Comparison of ENCODE assay signal across 1 fruit fly cellular context in genomic region chrX:13094085-13094764, dm6.
TF ChIP-seq lines count a peak whose summit lies in the region.

TSS of gene CG2200 (plus strand) at chrX:13094299.

TF ChIP-seq in whole organism, embryonic, 481 proteins besides CTCF, POLR2A, EP300 and RAD21 (continued from another document and continues in another):
- TF ChIP-seq CG7745 (tag; optimal IDR thresholded peaks at IDR 0.05; lab: Kevin White, UChicago) (no peak), Lpt (GFP tag; optimal IDR thresholded peaks at IDR 0.05; lab: Kevin White, UChicago) (no peak), gt (GFP tag; IDR thresholded peaks at IDR 0.05; lab: Robert Waterston, UW) (no peak), CG17186 (GFP tag; optimal IDR thresholded peaks at IDR 0.05; lab: Kevin White, UChicago) (no peak), CG18619 (GFP tag; optimal IDR thresholded peaks at IDR 0.05; lab: Kevin White, UChicago) (peak; percentile 3), Doc3 (GFP tag; IDR thresholded peaks at IDR 0.05; lab: Robert Waterston, UW; ENCODE audit: partially characterized antibody) (peak; percentile 76), bab2 (GFP tag; optimal IDR thresholded peaks at IDR 0.05; lab: Kevin White, UChicago) (peak; percentile 29), Optix (GFP tag; IDR thresholded peaks at IDR 0.05; lab: Robert Waterston, UW) (no peak), CG31365 (tag; optimal IDR thresholded peaks at IDR 0.05; lab: Kevin White, UChicago) (no peak), nom (GFP tag; optimal IDR thresholded peaks at IDR 0.05; lab: Kevin White, UChicago) (peak; percentile 27), HHEX (GFP tag; optimal IDR thresholded peaks at IDR 0.05; lab: Kevin White, UChicago) (no peak), CG12104 (GFP tag; optimal IDR thresholded peaks at IDR 0.05; lab: Kevin White, UChicago) (no peak), CHES-1-like (GFP tag; optimal IDR thresholded peaks at IDR 0.05; lab: Kevin White, UChicago) (peak; percentile 35), Max (GFP tag; optimal IDR thresholded peaks at IDR 0.05; lab: Kevin White, UChicago) (peak; percentile 2), chinmo (GFP tag; IDR thresholded peaks at IDR 0.05; lab: Robert Waterston, UW; ENCODE audit: partially characterized antibody) (peak; percentile 54; the same call in 2 of the 4 replicates), ara (GFP tag; IDR thresholded peaks at IDR 0.05; lab: Robert Waterston, UW) (0 out of 2 replicates have a peak, but pooled peaks have one; percentile 44), grau (tag; optimal IDR thresholded peaks at IDR 0.05; lab: Kevin White, UChicago) (peak; percentile 44), CG3407 (GFP tag; optimal IDR thresholded peaks at IDR 0.05; lab: Kevin White, UChicago) (no peak), lab (GFP tag; optimal IDR thresholded peaks at IDR 0.05; lab: Kevin White, UChicago) (peak; percentile 68), Meics (GFP tag; optimal IDR thresholded peaks at IDR 0.05; lab: Kevin White, UChicago) (peak; percentile 31), CG6813 (GFP tag; optimal IDR thresholded peaks at IDR 0.05; lab: Kevin White, UChicago) (no peak), CG1792 (GFP tag; optimal IDR thresholded peaks at IDR 0.05; lab: Kevin White, UChicago) (no peak), Xbp1 (GFP tag; optimal IDR thresholded peaks at IDR 0.05; lab: Kevin White, UChicago) (peak; percentile 52), NfI (GFP tag; optimal IDR thresholded peaks at IDR 0.05; lab: Kevin White, UChicago) (peak; percentile 12), lov (optimal IDR thresholded peaks at IDR 0.05; lab: Kevin White, UChicago) (no peak), lov (GFP tag; IDR thresholded peaks at IDR 0.05; lab: Robert Waterston, UW) (no peak), scrt (GFP tag; optimal IDR thresholded peaks at IDR 0.05; lab: Kevin White, UChicago) (no peak), stc (GFP tag; IDR thresholded peaks at IDR 0.05; lab: Robert Waterston, UW) (no peak), E2f2 (GFP tag; IDR thresholded peaks at IDR 0.05; lab: Robert Waterston, UW) (peak; percentile 73), Kr (GFP tag; optimal IDR thresholded peaks at IDR 0.05; lab: Kevin White, UChicago) (no peak), gfzf (GFP tag; optimal IDR thresholded peaks at IDR 0.05; lab: Kevin White, UChicago) (peak; percentile 12), B-H1 (GFP tag; IDR thresholded peaks at IDR 0.05; lab: Robert Waterston, UW) (peak; percentile 24; the same call in 1 of the 3 replicates), Dref (GFP tag; IDR thresholded peaks at IDR 0.05; lab: Robert Waterston, UW) (peak; percentile 68), CG7786 (GFP tag; optimal IDR thresholded peaks at IDR 0.05; lab: Kevin White, UChicago) (peak; percentile 19), Myb (GFP tag; optimal IDR thresholded peaks at IDR 0.05; lab: Kevin White, UChicago) (peak; percentile 16), zfh1 (GFP tag; IDR thresholded peaks at IDR 0.05; lab: Robert Waterston, UW) (peak; percentile 52; the same call in 2 of the 3 replicates), klu (GFP tag; IDR thresholded peaks at IDR 0.05; lab: Robert Waterston, UW) (no peak), CG15514 (GFP tag; optimal IDR thresholded peaks at IDR 0.05; lab: Kevin White, UChicago) (peak; percentile 82), CG15073 (GFP tag; optimal IDR thresholded peaks at IDR 0.05; lab: Kevin White, UChicago) (no peak), Xrp1 (GFP tag; IDR thresholded peaks at IDR 0.05; lab: Robert Waterston, UW) (peak; percentile 37; the same call in 1 of the 2 replicates), Hmx (GFP tag; optimal IDR thresholded peaks at IDR 0.05; lab: Kevin White, UChicago) (no peak), Atf3 (GFP tag; optimal IDR thresholded peaks at IDR 0.05; lab: Kevin White, UChicago) (no peak), grn (GFP tag; optimal IDR thresholded peaks at IDR 0.05; lab: Kevin White, UChicago) (peak; percentile 16), Dbx (GFP tag; IDR thresholded peaks at IDR 0.05; lab: Robert Waterston, UW) (peak; percentile 54; the same call in 1 of the 3 replicates), CG2129 (GFP tag; IDR thresholded peaks at IDR 0.05; lab: Robert Waterston, UW; ENCODE audit: partially characterized antibody) (peak; percentile 62), hbn (GFP tag; IDR thresholded peaks at IDR 0.05; lab: Robert Waterston, UW; ENCODE audit: partially characterized antibody) (peak; percentile 77), pnt (GFP tag; optimal IDR thresholded peaks at IDR 0.05; lab: Kevin White, UChicago) (no peak), Eip74EF (GFP tag; optimal IDR thresholded peaks at IDR 0.05; lab: Kevin White, UChicago) (no peak), yki (optimal IDR thresholded peaks at IDR 0.05; lab: Kevin White, UChicago) (no peak), CG14014 (GFP tag; IDR thresholded peaks at IDR 0.05; lab: Robert Waterston, UW) (peak; percentile 14; the same call in 1 of the 2 replicates), MTF-1 (GFP tag; optimal IDR thresholded peaks at IDR 0.05; lab: Kevin White, UChicago; ENCODE audit: borderline replicate concordance) (no peak), wor (GFP tag; IDR thresholded peaks at IDR 0.05; lab: Robert Waterston, UW) (no peak), CG1233 (GFP tag; optimal IDR thresholded peaks at IDR 0.05; lab: Kevin White, UChicago) (no peak), ken (GFP tag; IDR thresholded peaks at IDR 0.05; lab: Robert Waterston, UW) (peak; percentile 53; the same call in 1 of the 3 replicates), disco-r (GFP tag; optimal IDR thresholded peaks at IDR 0.05; lab: Kevin White, UChicago) (no peak), CG9215 (GFP tag; IDR thresholded peaks at IDR 0.05; lab: Robert Waterston, UW) (peak; percentile 18; the same call in 1 of the 2 replicates), Aef1 (GFP tag; IDR thresholded peaks at IDR 0.05; lab: Robert Waterston, UW) (no peak), CG4424 (GFP tag; optimal IDR thresholded peaks at IDR 0.05; lab: Kevin White, UChicago) (no peak), sug (tag; optimal IDR thresholded peaks at IDR 0.05; lab: Kevin White, UChicago) (peak; percentile 42), CG12299 (tag; optimal IDR thresholded peaks at IDR 0.05; lab: Kevin White, UChicago) (no peak), sqz (GFP tag; optimal IDR thresholded peaks at IDR 0.05; lab: Kevin White, UChicago) (no peak), CG17568 (GFP tag; optimal IDR thresholded peaks at IDR 0.05; lab: Kevin White, UChicago) (no peak), Hsf (GFP tag; optimal IDR thresholded peaks at IDR 0.05; lab: Kevin White, UChicago) (peak; percentile 13), CG9932 (GFP tag; IDR thresholded peaks at IDR 0.05; lab: Robert Waterston, UW) (peak; percentile 54), en (GFP tag; optimal IDR thresholded peaks at IDR 0.05; lab: Kevin White, UChicago) (no peak), CG1602 (GFP tag; optimal IDR thresholded peaks at IDR 0.05; lab: Kevin White, UChicago) (no peak), knrl (GFP tag; IDR thresholded peaks at IDR 0.05; lab: Robert Waterston, UW; ENCODE audit: partially characterized antibody) (peak; percentile 88), CG1529 (GFP tag; optimal IDR thresholded peaks at IDR 0.05; lab: Kevin White, UChicago) (no peak), CG6654 (GFP tag; optimal IDR thresholded peaks at IDR 0.05; lab: Kevin White, UChicago) (no peak), crc (GFP tag; optimal IDR thresholded peaks at IDR 0.05; lab: Kevin White, UChicago) (no peak), ERR (GFP tag; optimal IDR thresholded peaks at IDR 0.05; lab: Kevin White, UChicago) (no peak), tio (GFP tag; optimal IDR thresholded peaks at IDR 0.05; lab: Kevin White, UChicago) (no peak), CG13287 (GFP tag; IDR thresholded peaks at IDR 0.05; lab: Robert Waterston, UW; ENCODE audit: partially characterized antibody) (peak; percentile 82), tap (tag; optimal IDR thresholded peaks at IDR 0.05; lab: Kevin White, UChicago) (no peak), CG17829 (tag; optimal IDR thresholded peaks at IDR 0.05; lab: Kevin White, UChicago) (peak; percentile 32), Hey (tag; optimal IDR thresholded peaks at IDR 0.05; lab: Kevin White, UChicago) (no peak), CG12219 (GFP tag; optimal IDR thresholded peaks at IDR 0.05; lab: Kevin White, UChicago) (no peak), salm (tag; optimal IDR thresholded peaks at IDR 0.05; lab: Kevin White, UChicago) (no peak), Scr (GFP tag; IDR thresholded peaks at IDR 0.05; lab: Robert Waterston, UW; ENCODE audit: partially characterized antibody) (peak; percentile 88), Dip2 (GFP tag; IDR thresholded peaks at IDR 0.05; lab: Robert Waterston, UW) (no peak), CG5180 (GFP tag; optimal IDR thresholded peaks at IDR 0.05; lab: Kevin White, UChicago) (no peak), fu2 (GFP tag; optimal IDR thresholded peaks at IDR 0.05; lab: Kevin White, UChicago) (peak; percentile 35), tna (GFP tag; IDR thresholded peaks at IDR 0.05; lab: Robert Waterston, UW; ENCODE audit: partially characterized antibody) (peak; percentile 77; the same call in 1 of the 2 replicates), MBD-R2 (GFP tag; IDR thresholded peaks at IDR 0.05; lab: Robert Waterston, UW) (peak; percentile 74), CG8944 (GFP tag; optimal IDR thresholded peaks at IDR 0.05; lab: Kevin White, UChicago) (no peak), CG13624 (GFP tag; optimal IDR thresholded peaks at IDR 0.05; lab: Kevin White, UChicago) (peak; percentile 44), Abd-B (GFP tag; optimal IDR thresholded peaks at IDR 0.05; lab: Kevin White, UChicago) (peak; percentile 44), hth (optimal IDR thresholded peaks at IDR 0.05; lab: Kevin White, UChicago) (no peak), emc (GFP tag; optimal IDR thresholded peaks at IDR 0.05; lab: Kevin White, UChicago) (no peak), CG16813 (GFP tag; IDR thresholded peaks at IDR 0.05; lab: Robert Waterston, UW; ENCODE audit: partially characterized antibody) (peak; percentile 83), CG32767 (GFP tag; IDR thresholded peaks at IDR 0.05; lab: Robert Waterston, UW) (no peak), lilli (GFP tag; optimal IDR thresholded peaks at IDR 0.05; lab: Kevin White, UChicago) (peak; percentile 68), crol (GFP tag; IDR thresholded peaks at IDR 0.05; lab: Robert Waterston, UW) (no peak), row (GFP tag; IDR thresholded peaks at IDR 0.05; lab: Robert Waterston, UW) (peak; percentile 65), cg (GFP tag; optimal IDR thresholded peaks at IDR 0.05; lab: Kevin White, UChicago) (no peak), CG30020 (tag; optimal IDR thresholded peaks at IDR 0.05; lab: Kevin White, UChicago) (no peak), CG6854 (GFP tag; optimal IDR thresholded peaks at IDR 0.05; lab: Kevin White, UChicago) (no peak), Mad (GFP tag; optimal IDR thresholded peaks at IDR 0.05; lab: Kevin White, UChicago) (no peak), onecut (GFP tag; IDR thresholded peaks at IDR 0.05; lab: Robert Waterston, UW) (no peak), fru (optimal IDR thresholded peaks at IDR 0.05; lab: Kevin White, UChicago) (no peak), tup (GFP tag; optimal IDR thresholded peaks at IDR 0.05; lab: Kevin White, UChicago) (no peak), Sox100B (GFP tag; optimal IDR thresholded peaks at IDR 0.05; lab: Kevin White, UChicago) (peak; percentile 0), CG17802 (tag; optimal IDR thresholded peaks at IDR 0.05; lab: Kevin White, UChicago) (no peak), Fer3 (tag; optimal IDR thresholded peaks at IDR 0.05; lab: Kevin White, UChicago) (no peak), CG3065 (GFP tag; optimal IDR thresholded peaks at IDR 0.05; lab: Kevin White, UChicago) (no peak), Hmr (GFP tag; optimal IDR thresholded peaks at IDR 0.05; lab: Kevin White, UChicago) (peak; percentile 28), gce (GFP tag; IDR thresholded peaks at IDR 0.05; lab: Robert Waterston, UW) (no peak), CG8924 (tag; optimal IDR thresholded peaks at IDR 0.05; lab: Kevin White, UChicago) (peak; percentile 8), CG32772 (GFP tag; IDR thresholded peaks at IDR 0.05; lab: Robert Waterston, UW) (no peak), CG16863 (GFP tag; optimal IDR thresholded peaks at IDR 0.05; lab: Kevin White, UChicago) (peak; percentile 5), CoRest (tag; optimal IDR thresholded peaks at IDR 0.05; lab: Kevin White, UChicago) (peak; percentile 34), jing (GFP tag; optimal IDR thresholded peaks at IDR 0.05; lab: Kevin White, UChicago) (no peak), HLHmδ (GFP tag; optimal IDR thresholded peaks at IDR 0.05; lab: Kevin White, UChicago) (no peak), CG1024 (GFP tag; IDR thresholded peaks at IDR 0.05; lab: Robert Waterston, UW) (no peak), CG15696 (tag; optimal IDR thresholded peaks at IDR 0.05; lab: Kevin White, UChicago) (no peak), CG7839 (tag; optimal IDR thresholded peaks at IDR 0.05; lab: Kevin White, UChicago) (peak; percentile 21), TFAM (GFP tag; optimal IDR thresholded peaks at IDR 0.05; lab: Kevin White, UChicago) (no peak), zf30C (GFP tag; optimal IDR thresholded peaks at IDR 0.05; lab: Kevin White, UChicago) (no peak), CG4328 (GFP tag; optimal IDR thresholded peaks at IDR 0.05; lab: Kevin White, UChicago) (no peak), CG11723 (GFP tag; optimal IDR thresholded peaks at IDR 0.05; lab: Kevin White, UChicago) (peak; percentile 10), CG5245 (GFP tag; optimal IDR thresholded peaks at IDR 0.05; lab: Kevin White, UChicago) (no peak), CG11456 (GFP tag; IDR thresholded peaks at IDR 0.05; lab: Robert Waterston, UW) (0 out of 3 replicates have a peak, but pooled peaks have one; percentile 30), CG10209 (GFP tag; optimal IDR thresholded peaks at IDR 0.05; lab: Kevin White, UChicago) (no peak), CG12769 (tag; optimal IDR thresholded peaks at IDR 0.05; lab: Kevin White, UChicago) (peak; percentile 71), CG11093 (GFP tag; IDR thresholded peaks at IDR 0.05; lab: Robert Waterston, UW) (no peak), unc-4 (GFP tag; IDR thresholded peaks at IDR 0.05; lab: Robert Waterston, UW; ENCODE audit: partially characterized antibody) (peak; percentile 73), CG10366 (GFP tag; IDR thresholded peaks at IDR 0.05; lab: Robert Waterston, UW) (peak; percentile 32; the same call in 1 of the 2 replicates), Antp (GFP tag; optimal IDR thresholded peaks at IDR 0.05; lab: Kevin White, UChicago) (peak; percentile 37), CG13894 (tag; optimal IDR thresholded peaks at IDR 0.05; lab: Kevin White, UChicago) (peak; percentile 41), CG1832 (GFP tag; optimal IDR thresholded peaks at IDR 0.05; lab: Kevin White, UChicago) (no peak), CG9876 (GFP tag; optimal IDR thresholded peaks at IDR 0.05; lab: Kevin White, UChicago) (no peak), CG2199 (GFP tag; IDR thresholded peaks at IDR 0.05; lab: Robert Waterston, UW) (no peak), CG34376 (GFP tag; optimal IDR thresholded peaks at IDR 0.05; lab: Kevin White, UChicago) (peak; percentile 40)
